Fruit fly (Drosophila melanogaster) whole organism, adult: ENCODE data around the gene lmgB.

Experiments
- CG1620 ChIP-seq: fragments of 200-800 bp; sonication (Bioruptor generic); optimal IDR thresholded peaks from 2 replicates; lab custom pipeline; 2016; ENCODE audit warnings: missing biosample characterization, missing genetic modification characterization
- CG33017 ChIP-seq: fragments of 200-800 bp; sonication (Bioruptor generic); optimal IDR thresholded peaks from 2 replicates; lab custom pipeline; 2018; ENCODE audit warnings: missing biosample characterization, mild to moderate bottlenecking, missing genetic modification characterization, moderate library complexity
- CG7045 ChIP-seq: fragments of 200-800 bp; sonication (Bioruptor generic); optimal IDR thresholded peaks from 2 replicates; lab custom pipeline; 2017; ENCODE audit warnings: missing biosample characterization, mild to moderate bottlenecking, missing genetic modification characterization
- CG7101 ChIP-seq: fragments of 200-800 bp; sonication (Bioruptor generic); optimal IDR thresholded peaks from 2 replicates; lab custom pipeline; 2018; ENCODE audit warnings: missing biosample characterization, mild to moderate bottlenecking, missing genetic modification characterization, moderate library complexity
- Hr96 ChIP-seq: fragments of 200-800 bp; sonication (Bioruptor generic); optimal IDR thresholded peaks from 2 replicates; lab custom pipeline; 2016; ENCODE audit warnings: missing biosample characterization, missing genetic modification characterization
- Mnt ChIP-seq: fragments of 200-800 bp; sonication (Bioruptor generic); optimal IDR thresholded peaks from 2 replicates; lab custom pipeline; 2016; ENCODE audit warnings: missing biosample characterization, mild to moderate bottlenecking, missing genetic modification characterization
- bab1 ChIP-seq: fragments of 200-800 bp; sonication (Bioruptor generic); optimal IDR thresholded peaks from 3 replicates; lab custom pipeline; 2019; ENCODE audit warnings: missing biosample characterization, mild to moderate bottlenecking, missing genetic modification characterization, moderate library complexity
- kay ChIP-seq: fragments of 200-800 bp; sonication (Bioruptor generic); peaks from one replicate; lab custom pipeline; 2016; ENCODE audit warnings: missing biosample characterization, missing genetic modification characterization, borderline replicate concordance
- ovo ChIP-seq: fragments of 200-800 bp; sonication (Bioruptor generic); optimal IDR thresholded peaks from 2 replicates; lab custom pipeline; 2016; ENCODE audit warnings: missing biosample characterization, missing genetic modification characterization
- pad ChIP-seq: fragments of 200-800 bp; sonication (Bioruptor generic); optimal IDR thresholded peaks from 3 replicates; lab custom pipeline; 2017; ENCODE audit warnings: missing biosample characterization, missing genetic modification characterization, mild to moderate bottlenecking, moderate library complexity, missing genetic modification reagents
- tj ChIP-seq: fragments of 200-800 bp; sonication (Bioruptor generic); optimal IDR thresholded peaks from 3 replicates; lab custom pipeline; 2017; ENCODE audit warnings: missing biosample characterization, mild to moderate bottlenecking, missing genetic modification characterization, moderate library complexity
- toe ChIP-seq: fragments of 200-800 bp; sonication (Bioruptor generic); optimal IDR thresholded peaks from 2 replicates; lab custom pipeline; 2016; ENCODE audit warnings: missing biosample characterization, missing genetic modification characterization

DNA sequence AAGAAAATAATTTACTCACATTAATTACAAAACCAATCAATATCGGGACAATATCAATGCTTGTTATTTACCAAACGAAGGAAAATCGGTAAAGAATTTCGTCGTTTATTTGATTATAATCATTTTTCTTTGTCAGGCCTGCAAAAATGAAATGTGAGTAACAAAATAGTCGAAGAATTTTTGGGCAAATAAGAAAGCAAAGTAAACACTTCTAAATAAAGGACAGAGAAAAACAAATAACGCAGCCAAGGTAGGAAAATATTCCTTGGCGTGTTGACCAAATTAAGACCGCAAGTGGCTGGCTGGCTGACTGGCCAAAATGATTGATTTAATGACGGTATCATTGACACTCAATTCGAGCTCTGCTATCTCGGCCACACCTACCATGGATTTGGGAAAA lies 19.7 kb upstream of the lmgB start:
- TF ChIP-seq ovo (GFP tag; lab: Kevin White, UChicago) (no peak), kay (GFP tag; lab: Kevin White, UChicago) (no peak), bab1 (GFP tag; lab: Kevin White, UChicago) (no peak), CG7101 (tag; lab: Kevin White, UChicago) (no peak), tj (no peak), toe (GFP tag; lab: Kevin White, UChicago) (no peak), CG33017 (no peak), Hr96 (GFP tag; lab: Kevin White, UChicago) (no peak), Mnt (GFP tag; lab: Kevin White, UChicago) (no peak), CG1620 (GFP tag; lab: Kevin White, UChicago) (no peak), CG7045 (no peak), pad (no peak)
